Worm (Caenorhabditis elegans): Measurements from ENCODE around the gene orc-3.

Gene orc-3

ce11 chrIII:1228593-1228992 is 20.7 kb downstream of the orc-3 start:
- TF ChIP-seq mbf-1 (tag; optimal IDR thresholded peaks at IDR 0.05) (no peak), blmp-1 (tag; optimal IDR thresholded peaks at IDR 0.05; ENCODE audit: insufficient read depth) (no peak), sma-3 (GFP tag; optimal IDR thresholded peaks at IDR 0.05) (no peak), R02D3.7 (tag; optimal IDR thresholded peaks at IDR 0.05) (no peak), ztf-1 (GFP tag; conservative IDR thresholded peaks at IDR 0.05) (no peak), alr-1 (tag; optimal IDR thresholded peaks at IDR 0.05) (no peak), ztf-11 (tag; optimal IDR thresholded peaks at IDR 0.05) (no peak), snpc-4 (tag; optimal IDR thresholded peaks at IDR 0.05) (no peak), lin-13 (GFP tag; optimal IDR thresholded peaks at IDR 0.05) (no peak), unc-62 (GFP tag; optimal IDR thresholded peaks at IDR 0.05) (no peak), peb-1 (tag; optimal IDR thresholded peaks at IDR 0.05) (no peak), nhr-10 (tag; optimal IDR thresholded peaks at IDR 0.05) (no peak), nhr-129 (tag; optimal IDR thresholded peaks at IDR 0.05) (no peak), Y55F3AM.14 (GFP tag; optimal IDR thresholded peaks at IDR 0.05) (no peak), egl-27 (tag; optimal IDR thresholded peaks at IDR 0.05) (no peak), nhr-21 (tag; optimal IDR thresholded peaks at IDR 0.05) (no peak)

ce11 chrIII:1229510-1229909 is 21.6 kb downstream of the orc-3 start:
- TF ChIP-seq gmeb-1 (tag; optimal IDR thresholded peaks at IDR 0.05) (no peak), snpc-4 (tag; optimal IDR thresholded peaks at IDR 0.05) (no peak), mbf-1 (tag; optimal IDR thresholded peaks at IDR 0.05) (no peak), R02D3.7 (tag; optimal IDR thresholded peaks at IDR 0.05) (no peak), mdl-1 (tag; optimal IDR thresholded peaks at IDR 0.05) (no peak), crh-2 (tag; optimal IDR thresholded peaks at IDR 0.05) (no peak), zag-1 (tag; optimal IDR thresholded peaks at IDR 0.05) (no peak), nhr-10 (tag; optimal IDR thresholded peaks at IDR 0.05) (no peak), sma-3 (GFP tag; optimal IDR thresholded peaks at IDR 0.05) (no peak)

ce11 chrIII:1230174-1230573 is 22.2 kb downstream of the orc-3 start, which contains the start of gene pes-4:
TSS of gene pes-4 (minus strand) at chrIII:1230274.
- TF ChIP-seq elt-1 (tag; optimal IDR thresholded peaks at IDR 0.05) (no peak), nhr-11 (tag; optimal IDR thresholded peaks at IDR 0.05) (no peak), peb-1 (tag; optimal IDR thresholded peaks at IDR 0.05) (no peak), skn-1 (tag; optimal IDR thresholded peaks at IDR 0.05) (no peak), nhr-12 (tag; optimal IDR thresholded peaks at IDR 0.05) (no peak), ztf-1 (GFP tag; conservative IDR thresholded peaks at IDR 0.05) (no peak), zag-1 (tag; optimal IDR thresholded peaks at IDR 0.05) (no peak), F13H6.1 (tag; optimal IDR thresholded peaks at IDR 0.05) (no peak)

- TF ChIP-seq lsy-2 (tag; optimal IDR thresholded peaks at IDR 0.05), result no peak
- no peak for TF ChIP-seq Y55F3AM.14 (GFP tag; optimal IDR thresholded peaks at IDR 0.05)
- no peak for TF ChIP-seq unc-55 (GFP tag; optimal IDR thresholded peaks at IDR 0.05)
- no peak for TF ChIP-seq egl-27 (tag; optimal IDR thresholded peaks at IDR 0.05)
- no peak for TF ChIP-seq C34F6.9 (tag; optimal IDR thresholded peaks at IDR 0.05)
- no peak for TF ChIP-seq aly-2 (tag; optimal IDR thresholded peaks at IDR 0.05)
- TF ChIP-seq gmeb-1 (tag; optimal IDR thresholded peaks at IDR 0.05), result no peak
- TF ChIP-seq alr-1 (tag; optimal IDR thresholded peaks at IDR 0.05), result no peak
- TF ChIP-seq blmp-1 (tag; optimal IDR thresholded peaks at IDR 0.05; ENCODE audit: insufficient read depth), result no peak
Observed at ce11 chrIII:1230672-1231071, 22.7 kb downstream of the orc-3 start.

ce11 chrIII:1231186-1231585 is 23.3 kb downstream of the orc-3 start:
- no peak for TF ChIP-seq crh-2 (tag; optimal IDR thresholded peaks at IDR 0.05)

ce11 chrIII:1238704-1239103 is 30.8 kb downstream of the orc-3 start, which contains the start of gene fbxa-61:
TSS of gene fbxa-61 (plus strand) at chrIII:1239048.
- TF ChIP-seq unc-55 (GFP tag; optimal IDR thresholded peaks at IDR 0.05) (no peak), nhr-25 (tag; optimal IDR thresholded peaks at IDR 0.05) (no peak), sma-9 (GFP tag; optimal IDR thresholded peaks at IDR 0.05) (peak; percentile 29), sma-9 (tag; optimal IDR thresholded peaks at IDR 0.05) (no peak), elt-3 (tag; optimal IDR thresholded peaks at IDR 0.05) (no peak), Y55F3AM.14 (GFP tag; optimal IDR thresholded peaks at IDR 0.05) (no peak)
